Worm (Caenorhabditis elegans): ENCODE measurements around the gene C02B8.7.

DNA sequence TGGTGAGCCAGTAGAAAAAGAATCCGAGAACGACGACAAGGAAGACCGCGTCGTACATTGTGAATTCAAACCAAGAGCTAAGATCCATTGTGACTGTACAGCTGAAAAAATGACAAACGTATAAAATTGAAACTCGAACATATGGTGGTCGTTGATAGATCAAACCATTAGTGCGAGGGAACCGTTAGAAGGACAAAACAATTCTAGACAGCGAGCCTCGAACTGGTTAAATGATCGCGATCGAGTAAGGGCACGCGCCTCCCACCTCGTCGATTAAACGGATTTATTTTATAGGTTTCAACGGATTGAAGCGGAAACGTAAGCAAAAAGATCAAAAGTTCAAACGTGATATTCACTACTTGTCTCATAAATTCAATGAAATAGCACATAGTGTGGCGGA lies 49.2 kb downstream of the C02B8.7 start, which contains the start of gene vem-1:
- no peak for TF ChIP-seq nhr-28 (tag; optimal IDR thresholded peaks at IDR 0.05)
- TF ChIP-seq pqm-1 (tag; optimal IDR thresholded peaks at IDR 0.05), result no peak
- no peak for TF ChIP-seq unc-62 (GFP tag; optimal IDR thresholded peaks at IDR 0.05)
- TF ChIP-seq irx-1 (tag; optimal IDR thresholded peaks at IDR 0.05), result no peak
- no peak for TF ChIP-seq sox-4 (tag; optimal IDR thresholded peaks at IDR 0.05)
- TF ChIP-seq egl-27 (tag; optimal IDR thresholded peaks at IDR 0.05), result no peak
- TF ChIP-seq nhr-77 (tag; optimal IDR thresholded peaks at IDR 0.05), result no peak
